Worm (Caenorhabditis elegans) whole organism, late embryonic: Measurements from ENCODE around the gene Y32F6A.5.

ENCODE experiments used
- madf-2 ChIP-seq: sonication (generic microtip); optimal IDR thresholded peaks from 2 replicates; lab custom pipeline; 2017; ENCODE audit warnings: missing genetic modification characterization, missing compliant biosample characterization
- pag-3 ChIP-seq: sonication (generic microtip); optimal IDR thresholded peaks from 2 replicates; lab custom pipeline; 2016; ENCODE audit warnings: missing compliant biosample characterization, missing genetic modification characterization, borderline replicate concordance

- TF ChIP-seq madf-2 (tag; lab: Kevin White, UChicago), result no peak
- TF ChIP-seq pag-3 (tag; lab: Kevin White, UChicago), result no peak
Observed at ce11 chrV:10464160-10464559, 10.8 kb upstream of the Y32F6A.5 start.
